Worm (Caenorhabditis elegans) whole organism, L4/young adult: Measurements from ENCODE around the gene zipt-9.

Experiments
- W03F9.2 ChIP-seq: fragments of 150-350 bp; optimal IDR thresholded peaks from 2 replicates; lab custom pipeline; 2014; ENCODE audit warnings: missing biosample characterization, missing genetic modification characterization
- dao-5 ChIP-seq: sonication (generic microtip); optimal IDR thresholded peaks from 2 replicates; lab custom pipeline; 2016; ENCODE audit warnings: missing genotype, missing genetic modification characterization, moderate library complexity, missing compliant biosample characterization

- no peak for TF ChIP-seq W03F9.2
- no peak for TF ChIP-seq dao-5 (tag; lab: Kevin White, UChicago)
Measured at ce11 chrV:13694103-13694502, 21.0 kb downstream of the zipt-9 start.
